Worm (Caenorhabditis elegans) whole organism, L1 larva: ENCODE measurements around the gene Y37H2A.1.

Experiments
- blmp-1 ChIP-seq: fragments of 150-350 bp; optimal IDR thresholded peaks from 2 replicates; lab custom pipeline; 2014; ENCODE audit warnings: missing biosample characterization, missing genetic modification characterization
- ceh-82 ChIP-seq, 3 experiments: fragments of 150-350 bp in 1 of 3; sonication (generic microtip) in 2 of 3; optimal IDR thresholded peaks; 2 replicates each; lab custom pipeline; 2014 to 2017; ENCODE audit warnings: missing biosample characterization in 3 of 3, missing genetic modification characterization in 3 of 3
- ceh-90 ChIP-seq: sonication (generic microtip); optimal IDR thresholded peaks from 2 replicates; lab custom pipeline; 2016; ENCODE audit warnings: missing genetic modification characterization, missing compliant biosample characterization
- egl-27 ChIP-seq, 2 experiments: fragments of 150-350 bp in 1 of 2; sonication (generic microtip); optimal IDR thresholded peaks; 3 replicates each; lab custom pipeline; 2017 to 2018; ENCODE audit warnings: missing biosample characterization in 2 of 2, missing genetic modification characterization in 2 of 2, missing genetic modification reagents in 2 of 2
- ets-5 ChIP-seq: fragments of 200-800 bp; sonication (Bioruptor generic); IDR thresholded peaks from 2 replicates; pipeline ENCODE4 v1.3.6; 2022; ENCODE audit warnings: missing genetic modification characterization, missing compliant biosample characterization
- fkh-4 ChIP-seq: sonication (generic microtip); optimal IDR thresholded peaks from 2 replicates; lab custom pipeline; 2016; ENCODE audit warnings: missing compliant biosample characterization, missing genetic modification characterization, borderline replicate concordance
- lin-13 ChIP-seq: fragments of 150-350 bp; optimal IDR thresholded peaks from 2 replicates; lab custom pipeline; 2014; ENCODE audit warnings: missing biosample characterization, missing genetic modification reagents, missing genetic modification characterization
- lin-14 ChIP-seq: fragments of 200-800 bp; sonication (Bioruptor generic); optimal IDR thresholded peaks from 2 replicates; lab custom pipeline; 2018; ENCODE audit warnings: mild to moderate bottlenecking, missing genetic modification characterization, moderate library complexity, missing compliant biosample characterization
- mef-2 ChIP-seq: fragments of 150-350 bp; optimal IDR thresholded peaks from 2 replicates; lab custom pipeline; 2014; ENCODE audit warnings: missing biosample characterization, missing genetic modification characterization
- nhr-12 ChIP-seq: sonication (generic microtip); optimal IDR thresholded peaks from 2 replicates; lab custom pipeline; 2017; ENCODE audit warnings: missing biosample characterization, missing genetic modification characterization
- nhr-77 ChIP-seq: fragments of 150-350 bp; optimal IDR thresholded peaks from 2 replicates; lab custom pipeline; 2014; ENCODE audit warnings: missing biosample characterization, missing genetic modification characterization
- nhr-85 ChIP-seq: sonication (generic microtip); peaks from one replicate; lab custom pipeline; 2016; ENCODE audit warnings: missing genetic modification characterization, inconsistent platforms, missing compliant biosample characterization
- pag-3 ChIP-seq: sonication (generic microtip); optimal IDR thresholded peaks from 2 replicates; lab custom pipeline; 2017; ENCODE audit warnings: missing genetic modification characterization, mild to moderate bottlenecking, missing compliant biosample characterization, antibody characterized with exemption, borderline replicate concordance; ENCODE audit not compliant: insufficient read depth
- zip-4 ChIP-seq: fragments of 200-800 bp; sonication (Bioruptor generic); optimal IDR thresholded peaks from 2 replicates; lab custom pipeline; 2018; ENCODE audit warnings: mild to moderate bottlenecking, missing genetic modification characterization, moderate library complexity, missing compliant biosample characterization

Gene Y37H2A.1

ce11 chrV:18161228-18161627 lies 53.2 kb downstream of the Y37H2A.1 start, which contains the start of gene C14A6.13:
Gene C14A6.13, minus strand, starts transcription at chrV:18161328.
- no peak for TF ChIP-seq pag-3 (tag; lab: Kevin White, UChicago)
- TF ChIP-seq nhr-12 (tag; lab: Kevin White, UChicago) = no peak
- TF ChIP-seq fkh-4 (tag; lab: Kevin White, UChicago) = no peak

ce11 chrV:18162568-18162967 lies 54.5 kb downstream of the Y37H2A.1 start, which contains the start of gene C14A6.12:
Gene C14A6.12, minus strand, starts transcription at chrV:18162668.
- TF ChIP-seq ceh-82 (tag; optimal IDR thresholded peaks at IDR 0.05; lab: Kevin White, UChicago) (no peak), lin-13 (GFP tag; lab: Kevin White, UChicago) (no peak), egl-27 (tag; optimal IDR thresholded peaks at IDR 0.05; lab: Kevin White, UChicago) (no peak), blmp-1 (tag; lab: Kevin White, UChicago) (no peak), mef-2 (tag; lab: Kevin White, UChicago) (no peak)

ce11 chrV:18163434-18163833 lies 55.4 kb downstream of the Y37H2A.1 start:
- TF ChIP-seq lin-14 (GFP tag; lab: Kevin White, UChicago) = no peak
- no peak for TF ChIP-seq zip-4 (GFP tag; lab: Kevin White, UChicago)
- no peak for TF ChIP-seq ets-5 (GFP tag; lab: Robert Waterston, UW)
- TF ChIP-seq nhr-77 = no peak
- TF ChIP-seq nhr-85 (tag; lab: Kevin White, UChicago) = no peak
- no peak for TF ChIP-seq ceh-90 (tag; lab: Kevin White, UChicago)
